Worm (Caenorhabditis elegans): Measurements from ENCODE around the gene ZK1098.11.

The ZK1098.11 gene

ce11 chrIII:9507799-9508198 is 48.6 kb upstream of the ZK1098.11 start, which contains the start of gene vha-14 (continued):
- TF ChIP-seq vab-7 (GFP tag; IDR thresholded peaks at IDR 0.05) (no peak), egl-43 (GFP tag; IDR thresholded peaks at IDR 0.05) (no peak), dpl-1 (GFP tag; optimal IDR thresholded peaks at IDR 0.05) (peak; percentile 35), R02D3.7 (tag; optimal IDR thresholded peaks at IDR 0.05) (no peak), ZK546.5 (tag; optimal IDR thresholded peaks at IDR 0.05) (no peak), ctbp-1 (GFP tag; IDR thresholded peaks at IDR 0.05) (no peak), daf-8 (GFP tag; IDR thresholded peaks at IDR 0.05) (no peak), F44E2.7 (GFP tag; IDR thresholded peaks at IDR 0.05) (no peak), mxl-3 (GFP tag; optimal IDR thresholded peaks at IDR 0.05) (no peak), T20F7.1 (GFP tag; optimal IDR thresholded peaks at IDR 0.05) (peak; percentile 46), unc-39 (tag; optimal IDR thresholded peaks at IDR 0.05) (no peak), dmd-8 (GFP tag; IDR thresholded peaks at IDR 0.05) (no peak), snpc-4 (tag; optimal IDR thresholded peaks at IDR 0.05) (no peak), ceh-82 (tag; optimal IDR thresholded peaks at IDR 0.05) (no peak), hlh-11 (tag; optimal IDR thresholded peaks at IDR 0.05) (peak; percentile 22), ama-1 (optimal IDR thresholded peaks at IDR 0.05) (peak; percentile 43), lin-39 (tag; optimal IDR thresholded peaks at IDR 0.05) (no peak)

- TF ChIP-seq zip-2 (tag; optimal IDR thresholded peaks at IDR 0.05) (no peak), dve-1 (tag; optimal IDR thresholded peaks at IDR 0.05; ENCODE audit: insufficient read depth) (peak; percentile 6), F44E2.7 (GFP tag; IDR thresholded peaks at IDR 0.05) (no peak), Y105C5A.15 (GFP tag; IDR thresholded peaks at IDR 0.05) (0 out of 2 replicates have a peak, but pooled peaks have one; percentile 16), lin-29 (GFP tag; IDR thresholded peaks at IDR 0.05) (no peak), aha-1 (tag) (peak; percentile 15), arid-1 (GFP tag; conservative IDR thresholded peaks at IDR 0.05) (peak; percentile 40; the same call in 1 of the 2 replicates), spr-3 (GFP tag; optimal IDR thresholded peaks at IDR 0.05) (no peak), D1046.2 (GFP tag; IDR thresholded peaks at IDR 0.05) (no peak), nhr-102 (tag; optimal IDR thresholded peaks at IDR 0.05) (peak; percentile 57), T20F7.1 (GFP tag; optimal IDR thresholded peaks at IDR 0.05) (peak; percentile 55), ceh-20 (GFP tag; IDR thresholded peaks at IDR 0.05) (no peak), rbr-2 (tag; optimal IDR thresholded peaks at IDR 0.05) (peak; percentile 4), unc-62 (GFP tag; optimal IDR thresholded peaks at IDR 0.05 in 1 of 2) (no peak), unc-62 (tag; optimal IDR thresholded peaks at IDR 0.05) (no peak), lin-1 (GFP tag; IDR thresholded peaks at IDR 0.05) (peak; percentile 36; the same call in 1 of the 2 replicates), ZK546.5 (tag; optimal IDR thresholded peaks at IDR 0.05) (no peak), lim-7 (GFP tag; IDR thresholded peaks at IDR 0.05) (peak; percentile 61), madf-9 (GFP tag; conservative IDR thresholded peaks at IDR 0.05) (no peak), duxl-1 (tag; optimal IDR thresholded peaks at IDR 0.05; ENCODE audit: poor library complexity) (no peak), dmd-8 (GFP tag; IDR thresholded peaks at IDR 0.05) (no peak), ces-1 (GFP tag; optimal IDR thresholded peaks at IDR 0.05) (peak; percentile 41), zip-11 (GFP tag; IDR thresholded peaks at IDR 0.05) (no peak), ceh-82 (tag; optimal IDR thresholded peaks at IDR 0.05) (no peak), Y5F2A.4 (GFP tag; optimal IDR thresholded peaks at IDR 0.05) (no peak), nhr-77 (tag; optimal IDR thresholded peaks at IDR 0.05) (no peak), egl-27 (tag; optimal IDR thresholded peaks at IDR 0.05) (no peak), Y48G9A.11 (GFP tag; IDR thresholded peaks at IDR 0.05) (0 out of 2 replicates have a peak, but pooled peaks have one; percentile 24), F49E8.2 (tag; optimal IDR thresholded peaks at IDR 0.05; ENCODE audit: borderline replicate concordance) (no peak), mxl-2 (GFP tag; conservative IDR thresholded peaks at IDR 0.05) (no peak), nhr-48 (tag; optimal IDR thresholded peaks at IDR 0.05) (no peak), F26F4.8 (GFP tag; conservative IDR thresholded peaks at IDR 0.05) (no peak), cey-2 (tag; optimal IDR thresholded peaks at IDR 0.05; ENCODE audit: borderline replicate concordance, insufficient read depth) (no peak), spr-1 (tag; optimal IDR thresholded peaks at IDR 0.05) (no peak), lin-15B (tag; optimal IDR thresholded peaks at IDR 0.05) (no peak), ztf-11 (tag; optimal IDR thresholded peaks at IDR 0.05) (no peak), dmd-6 (GFP tag; IDR thresholded peaks at IDR 0.05) (0 out of 2 replicates have a peak, but pooled peaks have one; percentile 6), zag-1 (tag; optimal IDR thresholded peaks at IDR 0.05) (no peak)
Measured at ce11 chrIII:9509764-9510370, 46.5 kb upstream of the ZK1098.11 start.
